Worm (Caenorhabditis elegans) whole organism, L3 larva: ENCODE measurements around the gene srg-59.

Source experiments
- ZK546.5 ChIP-seq: sonication (generic microtip); optimal IDR thresholded peaks from 2 replicates; lab custom pipeline; 2017; ENCODE audit warnings: missing biosample characterization, missing genetic modification characterization
- aly-2 ChIP-seq: fragments of 150-350 bp; optimal IDR thresholded peaks from 2 replicates; lab custom pipeline; 2014; ENCODE audit warnings: missing biosample characterization, missing genetic modification characterization
- jun-1 ChIP-seq: fragments of 150-350 bp; optimal IDR thresholded peaks from 2 replicates; lab custom pipeline; 2014; ENCODE audit warnings: missing biosample characterization, missing genetic modification reagents, missing genetic modification characterization
- mdl-1 ChIP-seq: fragments of 150-350 bp; optimal IDR thresholded peaks from 2 replicates; lab custom pipeline; 2014; ENCODE audit warnings: missing biosample characterization, missing genetic modification characterization
- snpc-4 ChIP-seq: fragments of 150-350 bp; optimal IDR thresholded peaks from 2 replicates; lab custom pipeline; 2014; ENCODE audit warnings: missing biosample characterization, missing genetic modification characterization

ce11 chrV:2742298-2742697 lies 17.2 kb upstream of the srg-59 start, which contains the start of gene srg-62:
- TF ChIP-seq snpc-4 (no peak), mdl-1 (no peak), aly-2 (tag; lab: Kevin White, UChicago) (no peak), jun-1 (no peak), ZK546.5 (no peak)
